Fruit fly (Drosophila melanogaster) whole organism, wandering third instar larva: ENCODE data around the gene CG7320.

Source experiments
- Abd-B ChIP-seq: fragments of >200 bp; optimal IDR thresholded peaks from 2 replicates; lab custom pipeline; 2017; ENCODE audit warnings: missing biosample characterization, missing genetic modification characterization
- HLH106 ChIP-seq: fragments of 200-800 bp; optimal IDR thresholded peaks from 3 replicates; lab custom pipeline; 2019; ENCODE audit warnings: missing biosample characterization, mild to moderate bottlenecking, missing genetic modification characterization, moderate library complexity
- h ChIP-seq: fragments of 200-800 bp; sonication (Bioruptor generic); optimal IDR thresholded peaks from 3 replicates; lab custom pipeline; 2016; ENCODE audit warnings: missing biosample characterization, mild to moderate bottlenecking, missing genetic modification characterization

DNA sequence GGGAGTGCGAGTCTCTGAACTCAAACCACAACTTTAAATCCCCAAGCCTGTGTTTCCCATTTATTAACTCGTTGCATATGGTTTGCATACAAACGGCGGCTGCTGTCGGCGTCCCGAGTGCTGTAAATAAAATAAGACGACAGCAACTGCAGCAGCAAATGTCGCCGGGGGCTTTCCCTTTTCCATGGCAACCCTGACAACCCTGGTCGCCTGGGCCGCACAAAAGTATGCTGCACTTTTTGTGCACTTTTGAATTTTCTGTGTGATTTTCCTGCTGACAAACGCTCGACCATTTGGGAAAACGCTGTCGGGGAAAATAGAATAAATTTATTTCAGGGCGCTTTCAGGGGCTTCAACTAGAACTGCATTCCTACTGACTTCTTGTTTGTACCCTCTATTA is 47.2 kb upstream of the CG7320 start:
- no peak for TF ChIP-seq HLH106 (tag; lab: Kevin White, UChicago)
- TF ChIP-seq Abd-B: no peak
- TF ChIP-seq h: no peak
